Worm (Caenorhabditis elegans) whole organism, L1 larva: ENCODE measurements around the gene C50E3.12.

Experiments
- F16B12.6 ChIP-seq: fragments of 150-350 bp; optimal IDR thresholded peaks from 2 replicates; lab custom pipeline; 2014; ENCODE audit warnings: missing biosample characterization, missing genetic modification characterization
- ceh-8 ChIP-seq: fragments of 200-800 bp; sonication (Bioruptor generic); optimal IDR thresholded peaks from 2 replicates; lab custom pipeline; 2018; ENCODE audit warnings: mild to moderate bottlenecking, missing genetic modification characterization, moderate library complexity, missing compliant biosample characterization
- ces-1 ChIP-seq: fragments of 150-350 bp; optimal IDR thresholded peaks from 2 replicates; lab custom pipeline; 2014; ENCODE audit warnings: missing biosample characterization, missing genetic modification reagents, missing genetic modification characterization
- elt-3 ChIP-seq, 6 experiments: fragments of 150-350 bp in 1 of 6; sonication (generic microtip); optimal IDR thresholded peaks; 2 replicates each; lab custom pipeline; 2017 to 2018; ENCODE audit warnings: missing biosample characterization in 6 of 6, missing genetic modification characterization in 6 of 6, inconsistent platforms in 1 of 6
- fkh-10 ChIP-seq: sonication (generic microtip); optimal IDR thresholded peaks from 2 replicates; lab custom pipeline; 2017; ENCODE audit warnings: missing biosample characterization, missing genetic modification reagents, missing genetic modification characterization
- fos-1 ChIP-seq: fragments of 150-350 bp; optimal IDR thresholded peaks from 2 replicates; lab custom pipeline; 2014; ENCODE audit warnings: missing biosample characterization, missing genetic modification characterization

DNA sequence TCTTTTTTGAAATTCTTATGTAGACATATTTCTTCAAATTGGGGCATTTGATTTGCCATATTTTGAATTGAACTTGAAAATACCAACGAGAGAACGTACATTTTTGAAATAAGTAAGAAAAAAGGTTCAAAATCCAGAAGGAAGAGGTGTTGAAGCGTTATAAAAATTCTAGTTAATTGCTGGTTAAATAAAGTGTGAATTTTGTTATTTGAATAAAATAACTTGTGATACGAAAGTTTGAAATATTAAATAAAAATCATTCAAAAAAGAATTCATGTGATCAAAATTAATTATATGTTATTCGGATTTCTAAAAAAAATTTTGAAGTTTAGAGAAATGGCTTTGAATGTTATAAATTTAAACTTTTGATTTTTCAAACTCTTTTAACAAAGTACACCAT, 21.7 kb downstream of the C50E3.12 start, which contains the start of gene C50E3.9:
- TF ChIP-seq ceh-8 (GFP tag; lab: Kevin White, UChicago) (no peak), fos-1 (no peak), fkh-10 (GFP tag; lab: Kevin White, UChicago) (no peak), elt-3 (tag; optimal IDR thresholded peaks at IDR 0.05; lab: Kevin White, UChicago) (no peak), F16B12.6 (tag; lab: Kevin White, UChicago) (no peak), ces-1 (GFP tag; lab: Kevin White, UChicago) (no peak)
